Worm (Caenorhabditis elegans) whole organism, midembryonic: ENCODE measurements around the gene pqn-75.

Experiments
- T22C8.4 ChIP-seq: fragments of 200-800 bp; sonication (Bioruptor generic); IDR thresholded peaks from 2 replicates; pipeline ENCODE4 v1.3.6; 2022; ENCODE audit warnings: missing genetic modification characterization, missing compliant biosample characterization
- flt-1 ChIP-seq: fragments of 200-800 bp; sonication (Bioruptor generic); IDR thresholded peaks from 2 replicates; pipeline ENCODE4 v1.3.6; 2022; ENCODE audit warnings: missing genetic modification characterization, missing compliant biosample characterization
- med-1 ChIP-seq: sonication (generic microtip); optimal IDR thresholded peaks from 2 replicates; lab custom pipeline; 2017; ENCODE audit warnings: missing genetic modification characterization, mild to moderate bottlenecking, missing compliant biosample characterization, antibody characterized with exemption, missing genetic modification reagents; ENCODE audit not compliant: insufficient read depth
- tab-1 ChIP-seq: fragments of 200-800 bp; sonication (Bioruptor generic); IDR thresholded peaks from 2 replicates; pipeline ENCODE4 v1.3.6; 2022; ENCODE audit warnings: missing genetic modification characterization, missing compliant biosample characterization
- ztf-23 ChIP-seq: fragments of 200-800 bp; sonication (Bioruptor generic); IDR thresholded peaks from 2 replicates; pipeline ENCODE4 v1.3.6; 2022; ENCODE audit warnings: missing genetic modification reagents, missing genetic modification characterization, missing compliant biosample characterization
- ztf-29 ChIP-seq: fragments of 200-800 bp; sonication (Bioruptor generic); IDR thresholded peaks from 2 replicates; pipeline ENCODE4 v1.3.6; 2022; ENCODE audit warnings: missing genetic modification reagents, missing genetic modification characterization, missing compliant biosample characterization

- TF ChIP-seq flt-1 (no peak), tab-1 (no peak), ztf-23 (GFP tag; lab: Robert Waterston, UW) (no peak), med-1 (GFP tag; lab: Kevin White, UChicago) (no peak), T22C8.4 (GFP tag; lab: Robert Waterston, UW) (no peak), ztf-29 (GFP tag; lab: Robert Waterston, UW) (no peak)
These were observed 2.5 kb downstream of the pqn-75 start, which contains the start of gene W03D2.9 for ce11 chrIV:4074610-4075009.
